Fruit fly (Drosophila melanogaster) whole organism, embryonic: Measurements from ENCODE around the gene Gyc89Da.

Experiments used
- Blimp-1 ChIP-seq: fragments of 200-800 bp; sonication (Bioruptor generic); optimal IDR thresholded peaks from 3 replicates; lab custom pipeline; 2018; ENCODE audit warnings: missing biosample characterization, missing genetic modification characterization, mild to moderate bottlenecking, moderate library complexity, missing genetic modification reagents
- BtbVII ChIP-seq: fragments of 200-800 bp; sonication (Bioruptor generic); optimal IDR thresholded peaks from 3 replicates; lab custom pipeline; 2017; ENCODE audit warnings: missing biosample characterization, mild to moderate bottlenecking, missing genetic modification characterization
- CG10209 ChIP-seq: fragments of 200-800 bp; sonication (Bioruptor generic); optimal IDR thresholded peaks from 3 replicates; lab custom pipeline; 2017; ENCODE audit warnings: missing biosample characterization, mild to moderate bottlenecking, missing genetic modification characterization, missing genetic modification reagents
- CG10267 ChIP-seq: fragments of 200-800 bp; sonication (Bioruptor generic); optimal IDR thresholded peaks from 2 replicates; lab custom pipeline; 2018; ENCODE audit warnings: missing biosample characterization, mild to moderate bottlenecking, missing genetic modification characterization, moderate library complexity
- CG12071 ChIP-seq: fragments of 200-800 bp; sonication (Bioruptor generic); optimal IDR thresholded peaks from 3 replicates; lab custom pipeline; 2018; ENCODE audit warnings: missing biosample characterization, mild to moderate bottlenecking, missing genetic modification characterization
- CG12942 ChIP-seq: fragments of 200-800 bp; sonication (Bioruptor generic); optimal IDR thresholded peaks from 3 replicates; lab custom pipeline; 2016; ENCODE audit warnings: missing biosample characterization, missing genetic modification characterization
- CG13424 ChIP-seq: fragments of 200-800 bp; sonication (Bioruptor generic); optimal IDR thresholded peaks from 2 replicates; lab custom pipeline; 2019; ENCODE audit warnings: missing biosample characterization, mild to moderate bottlenecking, missing genetic modification characterization, moderate library complexity
- CG14050 ChIP-seq: fragments of 200-800 bp; sonication (Bioruptor generic); IDR thresholded peaks from 3 replicates; pipeline ENCODE4 v1.3.6; 2022; ENCODE audit warnings: missing biosample characterization, missing genetic modification characterization
- CG15269 ChIP-seq: fragments of 200-800 bp; sonication (Bioruptor generic); optimal IDR thresholded peaks from 2 replicates; lab custom pipeline; 2018; ENCODE audit warnings: missing biosample characterization, mild to moderate bottlenecking, missing genetic modification characterization, moderate library complexity
- CG15514 ChIP-seq: fragments of 200-800 bp; sonication (Bioruptor generic); optimal IDR thresholded peaks from 3 replicates; lab custom pipeline; 2017; ENCODE audit warnings: missing biosample characterization, missing genetic modification characterization, mild to moderate bottlenecking, moderate library complexity, missing genetic modification reagents
- CG15696 ChIP-seq: fragments of 200-800 bp; sonication (Bioruptor generic); optimal IDR thresholded peaks from 2 replicates; lab custom pipeline; 2019; ENCODE audit warnings: missing biosample characterization, mild to moderate bottlenecking, missing genetic modification characterization, moderate library complexity
- CG16815 ChIP-seq: fragments of 200-800 bp; sonication (Bioruptor generic); optimal IDR thresholded peaks from 3 replicates; lab custom pipeline; 2017; ENCODE audit warnings: missing biosample characterization, mild to moderate bottlenecking, missing genetic modification characterization
- CG17359 ChIP-seq: fragments of 200-800 bp; sonication (Bioruptor generic); optimal IDR thresholded peaks from 3 replicates; lab custom pipeline; 2018; ENCODE audit warnings: missing biosample characterization, mild to moderate bottlenecking, missing genetic modification characterization, moderate library complexity
- CG18262 ChIP-seq: fragments of 200-800 bp; optimal IDR thresholded peaks from 3 replicates; lab custom pipeline; 2019; ENCODE audit warnings: missing biosample characterization, mild to moderate bottlenecking, missing genetic modification characterization, moderate library complexity
- CG30020 ChIP-seq: fragments of 200-800 bp; optimal IDR thresholded peaks from 2 replicates; lab custom pipeline; 2019; ENCODE audit warnings: missing biosample characterization, mild to moderate bottlenecking, missing genetic modification characterization, moderate library complexity
- CG33557 ChIP-seq: fragments of 200-800 bp; sonication (Bioruptor generic); optimal IDR thresholded peaks from 2 replicates; lab custom pipeline; 2019; ENCODE audit warnings: missing biosample characterization, mild to moderate bottlenecking, missing genetic modification characterization, moderate library complexity
- CG6175 ChIP-seq: fragments of 200-800 bp; sonication (Bioruptor generic); IDR thresholded peaks from 3 replicates; pipeline ENCODE4 v1.3.6; 2022; ENCODE audit warnings: missing biosample characterization, missing genetic modification characterization
- CG7357 ChIP-seq: fragments of 200-800 bp; sonication (Bioruptor generic); IDR thresholded peaks from 3 replicates; pipeline ENCODE4 v1.3.6; 2022; ENCODE audit warnings: missing biosample characterization, missing genetic modification characterization
- CG7556 ChIP-seq: fragments of 200-800 bp; sonication (Bioruptor generic); optimal IDR thresholded peaks from 2 replicates; lab custom pipeline; 2017; ENCODE audit warnings: missing biosample characterization, mild to moderate bottlenecking, missing genetic modification characterization
- CG7839 ChIP-seq: fragments of 200-800 bp; sonication (Bioruptor generic); optimal IDR thresholded peaks from 3 replicates; lab custom pipeline; 2018; ENCODE audit warnings: missing biosample characterization, mild to moderate bottlenecking, missing genetic modification characterization, moderate library complexity
- CG9437 ChIP-seq: fragments of 200-800 bp; sonication (Bioruptor generic); optimal IDR thresholded peaks from 2 replicates; lab custom pipeline; 2018; ENCODE audit warnings: missing biosample characterization, mild to moderate bottlenecking, missing genetic modification characterization
- Dfd ChIP-seq, 2 experiments: fragments of >200 bp; optimal IDR thresholded peaks; 2 replicates each; lab custom pipeline; 2017; ENCODE audit warnings: missing biosample characterization in 2 of 2, missing genetic modification characterization in 2 of 2
- Doc2 ChIP-seq: fragments of 200-800 bp; sonication (Bioruptor generic); IDR thresholded peaks from 2 replicates; pipeline ENCODE4 v1.3.6; 2022; ENCODE audit warnings: missing biosample characterization, missing genetic modification characterization
- ERR ChIP-seq: fragments of 200-800 bp; sonication (Bioruptor generic); optimal IDR thresholded peaks from 2 replicates; lab custom pipeline; 2016; ENCODE audit warnings: missing biosample characterization, missing genetic modification characterization
- Fer3 ChIP-seq: fragments of 200-800 bp; sonication (Bioruptor generic); optimal IDR thresholded peaks from 2 replicates; lab custom pipeline; 2018; ENCODE audit warnings: missing biosample characterization, mild to moderate bottlenecking, missing genetic modification characterization, moderate library complexity
- MESR4 ChIP-seq: fragments of 200-800 bp; sonication (Bioruptor generic); optimal IDR thresholded peaks from 2 replicates; lab custom pipeline; 2018; ENCODE audit warnings: missing biosample characterization, mild to moderate bottlenecking, missing genetic modification characterization, moderate library complexity
- NFAT ChIP-seq: fragments of 200-800 bp; sonication (Bioruptor generic); IDR thresholded peaks from 2 replicates; pipeline ENCODE4 v1.3.6; 2022; ENCODE audit warnings: missing biosample characterization, missing genetic modification characterization
- Taf1 ChIP-seq: fragments of 200-800 bp; sonication (Bioruptor generic); IDR thresholded peaks from 2 replicates; pipeline ENCODE4 v1.3.6; 2022; ENCODE audit warnings: missing biosample characterization, missing genetic modification characterization
- ash1 ChIP-seq: fragments of 200-800 bp; sonication (Bioruptor generic); optimal IDR thresholded peaks from 2 replicates; lab custom pipeline; 2018; ENCODE audit warnings: missing biosample characterization, mild to moderate bottlenecking, missing genetic modification characterization
- bowl ChIP-seq: fragments of 200-800 bp; sonication (Bioruptor generic); IDR thresholded peaks from 2 replicates; pipeline ENCODE4 v1.3.6; 2022; ENCODE audit warnings: missing biosample characterization, missing genetic modification characterization
- chinmo ChIP-seq: fragments of 200-800 bp; sonication (Bioruptor generic); IDR thresholded peaks from 4 replicates; pipeline ENCODE4 v1.3.6; 2022; ENCODE audit warnings: missing biosample characterization, missing genetic modification characterization; ENCODE audit not compliant: partially characterized antibody
- crol ChIP-seq: fragments of 200-800 bp; sonication (Bioruptor generic); IDR thresholded peaks from 2 replicates; pipeline ENCODE4 v1.3.6; 2022; ENCODE audit warnings: missing biosample characterization, missing genetic modification characterization
- fd3F ChIP-seq: fragments of 200-800 bp; sonication (Bioruptor generic); optimal IDR thresholded peaks from 2 replicates; lab custom pipeline; 2018; ENCODE audit warnings: missing biosample characterization, mild to moderate bottlenecking, missing genetic modification characterization, moderate library complexity
- fu2 ChIP-seq: fragments of 200-800 bp; sonication (Bioruptor generic); optimal IDR thresholded peaks from 2 replicates; lab custom pipeline; 2016; ENCODE audit warnings: missing biosample characterization, missing genetic modification characterization
- jigr1 ChIP-seq: fragments of 200-800 bp; sonication (Bioruptor generic); IDR thresholded peaks from 3 replicates; pipeline ENCODE4 v1.3.6; 2022; ENCODE audit warnings: missing biosample characterization, missing genetic modification characterization
- jing ChIP-seq: fragments of 200-800 bp; sonication (Bioruptor generic); optimal IDR thresholded peaks from 2 replicates; lab custom pipeline; 2018; ENCODE audit warnings: missing biosample characterization, mild to moderate bottlenecking, missing genetic modification characterization
- lab ChIP-seq: fragments of 200-800 bp; sonication (Bioruptor generic); optimal IDR thresholded peaks from 3 replicates; lab custom pipeline; 2017; ENCODE audit warnings: missing biosample characterization, missing genetic modification characterization, mild to moderate bottlenecking, moderate library complexity, missing genetic modification reagents
- maf-S ChIP-seq: fragments of 200-800 bp; sonication (Bioruptor generic); optimal IDR thresholded peaks from 2 replicates; lab custom pipeline; 2016; ENCODE audit warnings: missing biosample characterization, missing genetic modification characterization
- nerfin-1 ChIP-seq: fragments of 200-800 bp; sonication (Bioruptor generic); optimal IDR thresholded peaks from 3 replicates; lab custom pipeline; 2019; ENCODE audit warnings: missing biosample characterization, mild to moderate bottlenecking, missing genetic modification characterization, moderate library complexity
- peb ChIP-seq: fragments of 200-800 bp; sonication (Bioruptor generic); IDR thresholded peaks from 2 replicates; pipeline ENCODE4 v1.3.6; 2022; ENCODE audit warnings: missing biosample characterization, missing genetic modification characterization
- pfk ChIP-seq: fragments of 200-800 bp; sonication (Bioruptor generic); optimal IDR thresholded peaks from 2 replicates; lab custom pipeline; 2018; ENCODE audit warnings: missing biosample characterization, mild to moderate bottlenecking, missing genetic modification characterization, moderate library complexity
- pita ChIP-seq: fragments of 200-800 bp; sonication (Bioruptor generic); optimal IDR thresholded peaks from 2 replicates; lab custom pipeline; 2017; ENCODE audit warnings: missing biosample characterization, mild to moderate bottlenecking, missing genetic modification characterization
- repo ChIP-seq: fragments of 200-800 bp; sonication (Bioruptor generic); optimal IDR thresholded peaks from 2 replicates; lab custom pipeline; 2016; ENCODE audit warnings: missing biosample characterization, missing genetic modification characterization
- sna ChIP-seq: fragments of 200-800 bp; sonication (Bioruptor generic); IDR thresholded peaks from 2 replicates; pipeline ENCODE4 v1.3.6; 2022; ENCODE audit warnings: missing biosample characterization, missing genetic modification characterization; ENCODE audit not compliant: partially characterized antibody
- so ChIP-seq: fragments of 200-800 bp; sonication (Bioruptor generic); IDR thresholded peaks from 3 replicates; pipeline ENCODE4 v1.3.6; 2022; ENCODE audit warnings: missing biosample characterization, missing genetic modification characterization
- tll ChIP-seq, 2 experiments: fragments of 200-800 bp in 1 of 2; fragments of >200 bp in 1 of 2; sonication (Bioruptor generic) in 1 of 2; optimal IDR thresholded peaks; 2 replicates each; lab custom pipeline; 2017 to 2019; ENCODE audit warnings: missing biosample characterization in 2 of 2, missing genetic modification characterization in 2 of 2, mild to moderate bottlenecking in 1 of 2, moderate library complexity in 1 of 2
- toy ChIP-seq: fragments of 200-800 bp; sonication (Bioruptor generic); IDR thresholded peaks from 2 replicates; pipeline ENCODE4 v1.3.6; 2022; ENCODE audit warnings: missing biosample characterization, missing genetic modification characterization
- zen ChIP-seq: fragments of 200-800 bp; sonication (Bioruptor generic); optimal IDR thresholded peaks from 3 replicates; lab custom pipeline; 2018; ENCODE audit warnings: missing biosample characterization, mild to moderate bottlenecking, missing genetic modification characterization, moderate library complexity

Gyc89Da gene

dm6 chr3R:16449187-16449973, 23.0 kb upstream of the Gyc89Da start (continued):
- TF ChIP-seq CG16815 (peak; percentile 96), Fer3 (tag; lab: Kevin White, UChicago) (peak; percentile 88), CG12071 (GFP tag; lab: Kevin White, UChicago) (peak; percentile 87), chinmo (GFP tag; lab: Robert Waterston, UW) (0 out of 4 replicates have a peak, but pooled peaks have one; percentile 44), tll (GFP tag; optimal IDR thresholded peaks at IDR 0.05; lab: Kevin White, UChicago) (no peak), toy (GFP tag; lab: Robert Waterston, UW) (peak; percentile 65; the same call in 1 of the 2 replicates), Doc2 (GFP tag; lab: Robert Waterston, UW) (peak; percentile 80), CG15514 (peak; percentile 15), CG14050 (GFP tag; lab: Robert Waterston, UW) (peak; percentile 87), bowl (peak; percentile 75), pfk (GFP tag; lab: Kevin White, UChicago) (no peak), ash1 (GFP tag; lab: Kevin White, UChicago) (peak; percentile 62), Taf1 (peak; percentile 74), CG7357 (GFP tag; lab: Robert Waterston, UW) (peak; percentile 87), CG17359 (tag; lab: Kevin White, UChicago) (peak; percentile 97), jing (GFP tag; lab: Kevin White, UChicago) (peak; percentile 93), CG7556 (peak; percentile 92), CG18262 (tag; lab: Kevin White, UChicago) (peak; percentile 97), CG6175 (peak; percentile 68; the same call in 2 of the 3 replicates), CG33557 (GFP tag; lab: Kevin White, UChicago) (peak; percentile 98), lab (GFP tag; lab: Kevin White, UChicago) (peak; percentile 85), repo (GFP tag; lab: Kevin White, UChicago) (peak; percentile 95), peb (GFP tag; lab: Robert Waterston, UW) (peak; percentile 96), Blimp-1 (peak; percentile 96), so (GFP tag; lab: Robert Waterston, UW) (peak; percentile 85), fu2 (GFP tag; lab: Kevin White, UChicago) (peak; percentile 76), CG7839 (tag; lab: Kevin White, UChicago) (peak; percentile 96), maf-S (GFP tag; lab: Kevin White, UChicago) (peak; percentile 84), CG10209 (GFP tag; lab: Kevin White, UChicago) (peak; percentile 90), Dfd (GFP tag; optimal IDR thresholded peaks at IDR 0.05; lab: Kevin White, UChicago) (no peak), nerfin-1 (tag; lab: Kevin White, UChicago) (peak; percentile 97), zen (tag; lab: Kevin White, UChicago) (peak; percentile 93), CG13424 (tag; lab: Kevin White, UChicago) (peak; percentile 95), sna (GFP tag; lab: Robert Waterston, UW) (no peak), CG12942 (GFP tag; lab: Kevin White, UChicago) (peak; percentile 85), CG15696 (tag; lab: Kevin White, UChicago) (peak; percentile 97), crol (GFP tag; lab: Robert Waterston, UW) (peak; percentile 90), MESR4 (GFP tag; lab: Kevin White, UChicago) (peak; percentile 19), CG10267 (tag; lab: Kevin White, UChicago) (peak; percentile 88), CG15269 (tag; lab: Kevin White, UChicago) (peak; percentile 89), fd3F (GFP tag; lab: Kevin White, UChicago) (peak; percentile 73), CG9437 (GFP tag; lab: Kevin White, UChicago) (peak; percentile 82), pita (GFP tag; lab: Kevin White, UChicago) (no peak), CG30020 (tag; lab: Kevin White, UChicago) (peak; percentile 76), jigr1 (peak; percentile 91), NFAT (GFP tag; lab: Robert Waterston, UW) (peak; percentile 75), BtbVII (peak; percentile 64), ERR (GFP tag; lab: Kevin White, UChicago) (peak; percentile 83)
